Fruit fly (Drosophila melanogaster) S2 (cell line): ENCODE data around the gene Aprt.

Experiments
- CG8478 ChIP-seq: fragments of >200 bp; optimal IDR thresholded peaks from 2 replicates; lab custom pipeline; 2018
- CTCF ChIP-seq, 2 experiments: fragments of >200 bp; optimal IDR thresholded peaks; 2 replicates each; lab custom pipeline; 2018

- TF ChIP-seq CG8478 (no peak), CTCF (optimal IDR thresholded peaks at IDR 0.05; lab: Kevin White, UChicago) (no peak)
Observed at dm6 chr3L:1885436-1885835, 617 bp upstream of the Aprt start, which contains the start of gene Tmhs.
